Fruit fly (Drosophila melanogaster) whole organism, embryonic: ENCODE measurements around the gene G6P.

Source experiments
- CG12391 ChIP-seq: fragments of 200-800 bp; sonication (Bioruptor generic); optimal IDR thresholded peaks from 3 replicates; lab custom pipeline; 2018; ENCODE audit warnings: missing biosample characterization, mild to moderate bottlenecking, missing genetic modification characterization, moderate library complexity
- CG13424 ChIP-seq: fragments of 200-800 bp; sonication (Bioruptor generic); optimal IDR thresholded peaks from 2 replicates; lab custom pipeline; 2019; ENCODE audit warnings: missing biosample characterization, mild to moderate bottlenecking, missing genetic modification characterization, moderate library complexity
- CG16779 ChIP-seq: fragments of 200-800 bp; sonication (Bioruptor generic); IDR thresholded peaks from 2 replicates; pipeline ENCODE4 v1.3.6; 2022; ENCODE audit warnings: missing biosample characterization, missing genetic modification characterization
- CG16813 ChIP-seq: fragments of 200-800 bp; sonication (Bioruptor generic); IDR thresholded peaks from 3 replicates; pipeline ENCODE4 v1.3.6; 2022; ENCODE audit warnings: missing biosample characterization, missing genetic modification characterization; ENCODE audit not compliant: partially characterized antibody
- CG18011 ChIP-seq: fragments of 200-800 bp; sonication (Bioruptor generic); optimal IDR thresholded peaks from 2 replicates; lab custom pipeline; 2017; ENCODE audit warnings: missing biosample characterization, missing genetic modification characterization, mild to moderate bottlenecking, moderate library complexity, missing genotype
- CG1832 ChIP-seq: fragments of 200-800 bp; sonication (Bioruptor generic); optimal IDR thresholded peaks from 2 replicates; lab custom pipeline; 2017; ENCODE audit warnings: missing biosample characterization, mild to moderate bottlenecking, missing genetic modification characterization, inconsistent platforms
- CG18476 ChIP-seq: fragments of 200-800 bp; sonication (Bioruptor generic); optimal IDR thresholded peaks from 2 replicates; lab custom pipeline; 2016; ENCODE audit warnings: missing biosample characterization, mild to moderate bottlenecking, missing genetic modification characterization
- CG2116 ChIP-seq: fragments of 200-800 bp; sonication (Bioruptor generic); optimal IDR thresholded peaks from 3 replicates; lab custom pipeline; 2018; ENCODE audit warnings: missing biosample characterization, mild to moderate bottlenecking, missing genetic modification characterization
- CG2712 ChIP-seq: fragments of 200-800 bp; optimal IDR thresholded peaks from 3 replicates; lab custom pipeline; 2019; ENCODE audit warnings: missing biosample characterization, mild to moderate bottlenecking, missing genetic modification characterization, moderate library complexity
- CG3281 ChIP-seq: fragments of 200-800 bp; sonication (Bioruptor generic); optimal IDR thresholded peaks from 3 replicates; lab custom pipeline; 2017; ENCODE audit warnings: missing biosample characterization, mild to moderate bottlenecking, missing genetic modification characterization
- CG33557 ChIP-seq: fragments of 200-800 bp; sonication (Bioruptor generic); optimal IDR thresholded peaks from 2 replicates; lab custom pipeline; 2019; ENCODE audit warnings: missing biosample characterization, mild to moderate bottlenecking, missing genetic modification characterization, moderate library complexity
- CG3726 ChIP-seq: fragments of 200-800 bp; sonication (Bioruptor generic); IDR thresholded peaks from 3 replicates; pipeline ENCODE4, ENCODE4 v1.3.6; 2022; ENCODE audit warnings: missing biosample characterization, missing genetic modification characterization
- CG4360 ChIP-seq: fragments of 200-800 bp; sonication (Bioruptor generic); IDR thresholded peaks from 2 replicates; pipeline ENCODE4 v1.3.6; 2022; ENCODE audit warnings: missing biosample characterization, missing genetic modification characterization
- CG4424 ChIP-seq: fragments of 200-800 bp; sonication (Bioruptor generic); optimal IDR thresholded peaks from 3 replicates; lab custom pipeline; 2016; ENCODE audit warnings: missing biosample characterization, missing genetic modification characterization
- CG5245 ChIP-seq: fragments of 200-800 bp; sonication (Bioruptor generic); optimal IDR thresholded peaks from 3 replicates; lab custom pipeline; 2016; ENCODE audit warnings: missing biosample characterization, missing genetic modification characterization
- CG7271 ChIP-seq: fragments of 200-800 bp; sonication (Bioruptor generic); optimal IDR thresholded peaks from 2 replicates; lab custom pipeline; 2018; ENCODE audit warnings: missing biosample characterization, mild to moderate bottlenecking, missing genetic modification characterization, moderate library complexity
- CG8478 ChIP-seq: fragments of >200 bp; optimal IDR thresholded peaks from 2 replicates; lab custom pipeline; 2018
- Dref ChIP-seq: fragments of 200-800 bp; sonication (Bioruptor generic); IDR thresholded peaks from 2 replicates; pipeline ENCODE4 v1.3.6; 2022; ENCODE audit warnings: missing biosample characterization, missing genetic modification characterization
- GATAe ChIP-seq: fragments of 200-800 bp; sonication (Bioruptor generic); conservative IDR thresholded peaks from 2 replicates; pipeline ENCODE4 v1.3.6; 2022; ENCODE audit warnings: missing biosample characterization, missing genetic modification characterization
- H2.0 ChIP-seq: fragments of 200-800 bp; sonication (Bioruptor generic); IDR thresholded peaks from 2 replicates; pipeline ENCODE4 v1.3.6; 2022; ENCODE audit warnings: missing biosample characterization, missing genetic modification characterization
- HLH54F ChIP-seq: fragments of 200-800 bp; sonication (Bioruptor generic); optimal IDR thresholded peaks from 3 replicates; lab custom pipeline; 2016; ENCODE audit warnings: missing biosample characterization, missing genetic modification characterization
- Hand ChIP-seq: fragments of 200-800 bp; sonication (Bioruptor generic); optimal IDR thresholded peaks from 2 replicates; lab custom pipeline; 2017; ENCODE audit warnings: mild to moderate bottlenecking, missing biosample characterization, missing genetic modification reagents, missing genetic modification characterization
- Hey ChIP-seq: fragments of 200-800 bp; sonication (Bioruptor generic); optimal IDR thresholded peaks from 3 replicates; lab custom pipeline; 2018; ENCODE audit warnings: missing biosample characterization, mild to moderate bottlenecking, missing genetic modification characterization
- Hr51 ChIP-seq, 2 experiments: fragments of 200-800 bp; sonication (Bioruptor generic); optimal IDR thresholded peaks; 2 replicates in 1 of 2; 3 replicates in 1 of 2; lab custom pipeline; 2016 to 2018; ENCODE audit warnings: missing biosample characterization in 2 of 2, missing genetic modification characterization in 2 of 2, mild to moderate bottlenecking in 1 of 2, moderate library complexity in 1 of 2
- Hr78 ChIP-seq, 2 experiments: fragments of 200-800 bp in 1 of 2; fragments of >200 bp in 1 of 2; sonication (Bioruptor generic) in 1 of 2; optimal IDR thresholded peaks; 2 replicates each; lab custom pipeline; 2017 to 2019; ENCODE audit warnings: missing biosample characterization in 2 of 2, missing genetic modification characterization in 2 of 2, mild to moderate bottlenecking in 1 of 2, moderate library complexity in 1 of 2
- NC2α ChIP-seq: fragments of 200-800 bp; sonication (Bioruptor generic); optimal IDR thresholded peaks from 2 replicates; lab custom pipeline; 2016; ENCODE audit warnings: missing biosample characterization, missing genetic modification characterization
- Scr ChIP-seq: fragments of 200-800 bp; sonication (Bioruptor generic); IDR thresholded peaks from 2 replicates; pipeline ENCODE4 v1.3.6; 2022; ENCODE audit warnings: missing biosample characterization, missing genetic modification characterization; ENCODE audit not compliant: partially characterized antibody
- Sin3A ChIP-seq: fragments of >200 bp; optimal IDR thresholded peaks from 2 replicates; lab custom pipeline; 2018
- Sry-δ ChIP-seq: fragments of 200-800 bp; sonication (Bioruptor generic); optimal IDR thresholded peaks from 2 replicates; lab custom pipeline; 2016; ENCODE audit warnings: missing biosample characterization, missing genetic modification characterization
- Usf ChIP-seq: fragments of 200-800 bp; sonication (Bioruptor generic); optimal IDR thresholded peaks from 2 replicates; lab custom pipeline; 2017; ENCODE audit warnings: missing genotype, missing biosample characterization, missing genetic modification characterization
- YL-1 ChIP-seq: fragments of 200-800 bp; sonication (Bioruptor generic); optimal IDR thresholded peaks from 3 replicates; lab custom pipeline; 2017; ENCODE audit warnings: missing biosample characterization, mild to moderate bottlenecking, missing genetic modification characterization
- ara ChIP-seq: fragments of 200-800 bp; sonication (Bioruptor generic); IDR thresholded peaks from 2 replicates; pipeline ENCODE4 v1.3.6; 2022; ENCODE audit warnings: missing biosample characterization, missing genetic modification characterization
- bigmax ChIP-seq: fragments of 200-800 bp; sonication (Bioruptor generic); optimal IDR thresholded peaks from 2 replicates; lab custom pipeline; 2018; ENCODE audit warnings: missing biosample characterization, mild to moderate bottlenecking, missing genetic modification characterization
- chinmo ChIP-seq: fragments of 200-800 bp; sonication (Bioruptor generic); IDR thresholded peaks from 4 replicates; pipeline ENCODE4 v1.3.6; 2022; ENCODE audit warnings: missing biosample characterization, missing genetic modification characterization; ENCODE audit not compliant: partially characterized antibody
- disco-r ChIP-seq: fragments of 200-800 bp; sonication (Bioruptor generic); optimal IDR thresholded peaks from 2 replicates; lab custom pipeline; 2016; ENCODE audit warnings: missing biosample characterization, missing genetic modification characterization
- fd64A ChIP-seq: fragments of 200-800 bp; sonication (Bioruptor generic); optimal IDR thresholded peaks from 3 replicates; lab custom pipeline; 2018; ENCODE audit warnings: missing biosample characterization, mild to moderate bottlenecking, missing genetic modification characterization
- ftz-f1 ChIP-seq: fragments of 200-800 bp; sonication (Bioruptor generic); optimal IDR thresholded peaks from 2 replicates; lab custom pipeline; 2016; ENCODE audit warnings: missing biosample characterization, missing genetic modification characterization
- ind ChIP-seq: fragments of 200-800 bp; sonication (Bioruptor generic); optimal IDR thresholded peaks from 3 replicates; lab custom pipeline; 2016; ENCODE audit warnings: missing biosample characterization, missing genetic modification characterization
- inv ChIP-seq: fragments of 200-800 bp; sonication (Bioruptor generic); IDR thresholded peaks from 2 replicates; pipeline ENCODE4 v1.3.6; 2022; ENCODE audit warnings: missing biosample characterization, missing genetic modification characterization; ENCODE audit not compliant: partially characterized antibody
- jigr1 ChIP-seq: fragments of 200-800 bp; sonication (Bioruptor generic); IDR thresholded peaks from 3 replicates; pipeline ENCODE4 v1.3.6; 2022; ENCODE audit warnings: missing biosample characterization, missing genetic modification characterization
- lilli ChIP-seq: fragments of 200-800 bp; sonication (Bioruptor generic); optimal IDR thresholded peaks from 3 replicates; lab custom pipeline; 2016; ENCODE audit warnings: missing biosample characterization, missing genetic modification characterization
- nmo ChIP-seq: fragments of 200-800 bp; sonication (Bioruptor generic); optimal IDR thresholded peaks from 2 replicates; lab custom pipeline; 2018; ENCODE audit warnings: missing biosample characterization, mild to moderate bottlenecking, missing genetic modification characterization, moderate library complexity
- slou ChIP-seq: fragments of 200-800 bp; sonication (Bioruptor generic); optimal IDR thresholded peaks from 3 replicates; lab custom pipeline; 2016; ENCODE audit warnings: missing biosample characterization, missing genetic modification characterization
- so ChIP-seq: fragments of 200-800 bp; sonication (Bioruptor generic); IDR thresholded peaks from 3 replicates; pipeline ENCODE4 v1.3.6; 2022; ENCODE audit warnings: missing biosample characterization, missing genetic modification characterization
- stwl ChIP-seq: fragments of 200-800 bp; sonication (Bioruptor generic); optimal IDR thresholded peaks from 3 replicates; lab custom pipeline; 2018; ENCODE audit warnings: missing biosample characterization, mild to moderate bottlenecking, missing genetic modification characterization, moderate library complexity
- sug ChIP-seq: fragments of 200-800 bp; optimal IDR thresholded peaks from 2 replicates; lab custom pipeline; 2019; ENCODE audit warnings: missing biosample characterization, mild to moderate bottlenecking, missing genetic modification characterization, moderate library complexity
- tap ChIP-seq: fragments of 200-800 bp; optimal IDR thresholded peaks from 3 replicates; lab custom pipeline; 2019; ENCODE audit warnings: missing biosample characterization, mild to moderate bottlenecking, missing genetic modification characterization, moderate library complexity
- tgo ChIP-seq: fragments of 200-800 bp; sonication (Bioruptor generic); IDR thresholded peaks from 3 replicates; pipeline ENCODE4 v1.3.6; 2022; ENCODE audit warnings: missing biosample characterization, missing genetic modification characterization
- wor ChIP-seq: fragments of 200-800 bp; sonication (Bioruptor generic); IDR thresholded peaks from 2 replicates; pipeline ENCODE4 v1.3.6; 2022; ENCODE audit warnings: missing biosample characterization, missing genetic modification characterization

G6P gene

DNA sequence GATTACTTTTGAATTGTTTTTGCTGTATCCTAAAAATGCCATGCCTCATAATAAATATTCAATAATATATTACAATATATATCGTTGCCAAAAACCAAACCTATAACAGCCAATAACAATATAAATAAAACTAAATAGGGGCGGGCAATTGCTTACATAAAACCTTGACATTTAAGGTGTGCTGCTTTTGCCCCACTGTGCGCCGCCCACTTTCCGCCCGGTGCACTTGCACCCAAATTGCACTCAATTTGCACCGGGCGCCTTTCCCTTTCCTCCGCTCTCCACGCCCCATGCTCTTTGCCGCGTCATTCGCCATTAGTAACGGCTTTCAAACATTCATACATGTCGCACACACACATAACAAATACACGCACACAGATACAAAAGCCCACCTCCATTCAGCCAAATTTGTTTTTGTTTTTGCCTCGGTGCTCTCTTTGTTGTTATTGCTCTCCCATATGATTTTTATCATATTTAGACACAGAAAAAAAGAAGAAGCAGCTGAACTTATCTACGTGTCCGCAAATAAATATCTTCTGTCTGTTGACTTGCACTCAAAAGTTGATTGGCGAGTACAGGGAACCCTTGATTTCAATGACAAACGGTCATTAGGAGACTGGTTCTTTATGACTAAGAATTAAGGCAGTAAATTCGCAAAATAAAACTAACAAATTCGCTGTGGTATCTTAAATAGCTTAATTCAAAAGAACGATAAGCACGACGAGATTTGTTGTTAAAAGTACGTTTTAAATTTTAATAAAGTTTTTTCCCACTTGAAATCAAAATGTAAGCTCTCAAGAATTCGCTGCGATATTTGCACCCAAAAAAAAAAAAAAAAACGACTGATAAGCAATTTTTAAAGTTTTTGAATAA lies 42.5 kb upstream of the G6P start (continued):
- TF ChIP-seq CG3281 (GFP tag; lab: Kevin White, UChicago) (peak; percentile 23), Hand (GFP tag; lab: Kevin White, UChicago) (no peak), CG4424 (peak; percentile 17), YL-1 (GFP tag; lab: Kevin White, UChicago) (no peak), HLH54F (GFP tag; lab: Kevin White, UChicago) (no peak), CG12391 (tag; lab: Kevin White, UChicago) (peak; percentile 0), stwl (tag; lab: Kevin White, UChicago) (no peak), CG16779 (GFP tag; lab: Robert Waterston, UW) (no peak), CG33557 (no peak), wor (no peak), Sry-δ (GFP tag; lab: Kevin White, UChicago) (no peak), Sin3A (lab: Kevin White, UChicago) (no peak), Scr (GFP tag; lab: Robert Waterston, UW) (no peak), disco-r (GFP tag; lab: Kevin White, UChicago) (no peak), Hey (tag; lab: Kevin White, UChicago) (no peak), inv (no peak), nmo (no peak), slou (no peak), fd64A (GFP tag; lab: Kevin White, UChicago) (no peak), jigr1 (GFP tag; lab: Robert Waterston, UW) (no peak), CG16813 (GFP tag; lab: Robert Waterston, UW) (no peak), CG18476 (GFP tag; lab: Kevin White, UChicago) (no peak), so (GFP tag; lab: Robert Waterston, UW) (peak; percentile 48; the same call in 1 of the 3 replicates), GATAe (no peak), CG4360 (GFP tag; lab: Robert Waterston, UW) (0 out of 2 replicates have a peak, but pooled peaks have one; percentile 30), chinmo (peak; percentile 88; the same call in 3 of the 4 replicates), Hr51 (GFP tag; optimal IDR thresholded peaks at IDR 0.05; lab: Kevin White, UChicago) (peak in 1 of 2 experiments; percentile 42), CG3726 (no peak), CG8478 (lab: Kevin White, UChicago) (no peak), Hr78 (GFP tag; optimal IDR thresholded peaks at IDR 0.05; lab: Kevin White, UChicago) (peak in 1 of 2 experiments; percentile 28), H2.0 (GFP tag; lab: Robert Waterston, UW) (no peak), CG1832 (GFP tag; lab: Kevin White, UChicago) (no peak), CG13424 (tag; lab: Kevin White, UChicago) (peak; percentile 2), Usf (GFP tag; lab: Kevin White, UChicago) (no peak), bigmax (GFP tag; lab: Kevin White, UChicago) (no peak), CG2116 (no peak), tgo (GFP tag; lab: Robert Waterston, UW) (0 out of 3 replicates have a peak, but pooled peaks have one; percentile 24), NC2α (GFP tag; lab: Kevin White, UChicago) (no peak), ftz-f1 (GFP tag; lab: Kevin White, UChicago) (no peak), lilli (peak; percentile 31), CG7271 (tag; lab: Kevin White, UChicago) (no peak), tap (tag; lab: Kevin White, UChicago) (peak; percentile 30), CG5245 (GFP tag; lab: Kevin White, UChicago) (peak; percentile 1), ind (GFP tag; lab: Kevin White, UChicago) (peak; percentile 12), ara (GFP tag; lab: Robert Waterston, UW) (no peak), CG2712 (tag; lab: Kevin White, UChicago) (peak; percentile 16), sug (tag; lab: Kevin White, UChicago) (peak; percentile 44), Dref (GFP tag; lab: Robert Waterston, UW) (no peak), CG18011 (no peak)
